Worm (Caenorhabditis elegans): ENCODE measurements around the gene srx-63.

ce11 chrV:3921635-3922034 is 9.8 kb upstream of the srx-63 start, which contains the start of gene srx-65:
- no peak for TF ChIP-seq ztf-29 (GFP tag; IDR thresholded peaks at IDR 0.05)
- TF ChIP-seq ref-1 (GFP tag; conservative IDR thresholded peaks at IDR 0.05) = no peak
